Fruit fly (Drosophila melanogaster): ENCODE data around the gene moi.

Gene moi

DNA sequence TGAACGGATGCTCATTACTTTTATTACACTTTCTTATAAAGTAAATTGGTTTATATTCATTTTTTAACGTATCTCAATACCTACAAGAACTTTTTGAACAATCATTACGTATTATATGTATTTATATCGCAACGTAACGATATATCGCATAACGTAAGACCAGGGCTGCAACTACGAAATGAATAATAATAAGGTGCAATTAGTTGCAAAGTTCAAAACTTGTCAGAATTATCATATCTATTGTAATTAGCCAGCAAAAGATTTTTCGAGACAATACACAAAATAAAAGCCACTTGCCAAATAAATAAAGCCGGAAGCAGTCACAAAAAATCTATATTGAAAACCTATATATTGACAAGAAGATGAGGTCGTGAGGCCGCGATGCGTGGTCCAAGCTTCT lies 40.0 kb upstream of the moi start (continued):
- TF ChIP-seq CG14860 (GFP tag; IDR thresholded peaks at IDR 0.05; ENCODE audit: partially characterized antibody) (0 out of 3 replicates have a peak, but pooled peaks have one; percentile 36), Gsc (GFP tag; IDR thresholded peaks at IDR 0.05) (no peak), prd (optimal IDR thresholded peaks at IDR 0.05) (no peak), prd (GFP tag; IDR thresholded peaks at IDR 0.05) (no peak), dati (GFP tag; IDR thresholded peaks at IDR 0.05) (no peak), CG12659 (GFP tag; optimal IDR thresholded peaks at IDR 0.05) (peak; percentile 39), CG11398 (GFP tag; optimal IDR thresholded peaks at IDR 0.05) (no peak), gem (tag; optimal IDR thresholded peaks at IDR 0.05) (no peak), vnd (GFP tag; IDR thresholded peaks at IDR 0.05; ENCODE audit: partially characterized antibody) (peak; percentile 53; the same call in 2 of the 3 replicates), CG7271 (tag; optimal IDR thresholded peaks at IDR 0.05) (no peak), chif (GFP tag; optimal IDR thresholded peaks at IDR 0.05) (peak in 1 of 2 experiments; percentile 19), CG12942 (GFP tag; optimal IDR thresholded peaks at IDR 0.05) (peak; percentile 6), bigmax (GFP tag; optimal IDR thresholded peaks at IDR 0.05) (no peak), CG12104 (GFP tag; optimal IDR thresholded peaks at IDR 0.05) (no peak), CG8281 (tag; optimal IDR thresholded peaks at IDR 0.05) (no peak), Trl (optimal IDR thresholded peaks at IDR 0.05) (no peak), Trl (GFP tag; optimal IDR thresholded peaks at IDR 0.05) (no peak), mirr (GFP tag; optimal IDR thresholded peaks at IDR 0.05) (no peak), sd (tag; optimal IDR thresholded peaks at IDR 0.05) (no peak), CG9817 (tag; optimal IDR thresholded peaks at IDR 0.05) (peak; percentile 26), CG7556 (GFP tag; optimal IDR thresholded peaks at IDR 0.05) (no peak), CG9727 (GFP tag; optimal IDR thresholded peaks at IDR 0.05) (peak; percentile 10), Antp (GFP tag; optimal IDR thresholded peaks at IDR 0.05) (no peak), eve (GFP tag; optimal IDR thresholded peaks at IDR 0.05) (no peak), fu2 (GFP tag; optimal IDR thresholded peaks at IDR 0.05) (peak; percentile 33), CG9437 (GFP tag; optimal IDR thresholded peaks at IDR 0.05) (peak; percentile 100), fd3F (GFP tag; optimal IDR thresholded peaks at IDR 0.05) (no peak), CG13894 (tag; optimal IDR thresholded peaks at IDR 0.05) (no peak), crc (GFP tag; optimal IDR thresholded peaks at IDR 0.05) (peak; percentile 29), fd64A (GFP tag; optimal IDR thresholded peaks at IDR 0.05) (no peak), odd (GFP tag; optimal IDR thresholded peaks at IDR 0.05) (no peak), mam (GFP tag; optimal IDR thresholded peaks at IDR 0.05) (peak; percentile 52), CG3995 (GFP tag; optimal IDR thresholded peaks at IDR 0.05) (no peak), dmrt11E (tag; optimal IDR thresholded peaks at IDR 0.05) (no peak), CG6654 (GFP tag; optimal IDR thresholded peaks at IDR 0.05) (no peak), CG12155 (GFP tag; optimal IDR thresholded peaks at IDR 0.05) (peak; percentile 41), CG17802 (tag; optimal IDR thresholded peaks at IDR 0.05) (no peak), Spps (tag; optimal IDR thresholded peaks at IDR 0.05) (no peak), dm (GFP tag; optimal IDR thresholded peaks at IDR 0.05) (no peak), CG8290 (GFP tag; optimal IDR thresholded peaks at IDR 0.05) (no peak), CG8290 (tag; optimal IDR thresholded peaks at IDR 0.05) (no peak), chn (GFP tag; optimal IDR thresholded peaks at IDR 0.05) (no peak), Adf1 (GFP tag; IDR thresholded peaks at IDR 0.05) (no peak), chm (GFP tag; IDR thresholded peaks at IDR 0.05) (no peak), ERR (GFP tag; optimal IDR thresholded peaks at IDR 0.05) (no peak), wor (GFP tag; IDR thresholded peaks at IDR 0.05) (no peak), Dbx (GFP tag; IDR thresholded peaks at IDR 0.05) (peak; percentile 37; the same call in 1 of the 3 replicates), caup (GFP tag; optimal IDR thresholded peaks at IDR 0.05; ENCODE audit: severe bottlenecking) (peak; percentile 2), E2f2 (GFP tag; IDR thresholded peaks at IDR 0.05) (peak; percentile 66), Hr3 (GFP tag; optimal IDR thresholded peaks at IDR 0.05) (peak; percentile 1), CG2875 (GFP tag; optimal IDR thresholded peaks at IDR 0.05) (no peak), ems (GFP tag; optimal IDR thresholded peaks at IDR 0.05) (peak; percentile 15), CG15073 (GFP tag; optimal IDR thresholded peaks at IDR 0.05) (no peak)

All from whole organism, embryonic.